Worm (Caenorhabditis elegans): Measurements from ENCODE around the gene ugt-42.
A peak's percentile ranks its signal among the peaks of the same experiment; 100 is the strongest.

DNA sequence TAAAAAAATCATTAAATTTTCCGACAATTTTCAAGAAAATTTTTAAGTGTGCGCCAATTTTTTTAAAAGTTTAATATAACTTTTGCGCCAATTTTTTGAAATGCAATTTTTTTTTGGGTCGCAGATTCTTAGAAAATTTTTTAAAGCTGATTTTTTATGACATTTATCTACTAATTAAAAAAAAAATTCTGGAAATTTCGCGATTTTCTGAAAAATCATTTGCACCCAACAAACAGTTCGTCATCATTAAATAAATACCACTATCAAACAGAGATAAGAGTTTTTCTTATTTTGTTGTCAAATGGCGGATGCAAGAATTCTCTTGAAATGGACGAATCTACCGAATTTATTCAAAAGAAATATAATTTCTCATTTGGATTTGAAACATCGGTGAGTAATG lies 31.7 kb upstream of the ugt-42 start, which contains the start of gene F48G7.13:
- no peak for TF ChIP-seq nhr-77 (tag; optimal IDR thresholded peaks at IDR 0.05)
- no peak for TF ChIP-seq nhr-10 (tag; optimal IDR thresholded peaks at IDR 0.05)
- peak; percentile 49 for TF ChIP-seq fos-1 (tag; optimal IDR thresholded peaks at IDR 0.05)
- TF ChIP-seq lin-13 (GFP tag; optimal IDR thresholded peaks at IDR 0.05): no peak
- no peak for TF ChIP-seq ZK546.5 (tag; optimal IDR thresholded peaks at IDR 0.05)
- TF ChIP-seq nhr-11 (tag; optimal IDR thresholded peaks at IDR 0.05): no peak
- TF ChIP-seq elt-1 (tag; optimal IDR thresholded peaks at IDR 0.05): no peak
- TF ChIP-seq snpc-4 (tag; optimal IDR thresholded peaks at IDR 0.05): no peak
- TF ChIP-seq ztf-11 (tag; optimal IDR thresholded peaks at IDR 0.05): no peak

Measured in whole organism, L2 larva.